Worm (Caenorhabditis elegans) whole organism, L1 larva: ENCODE data around the gene C36H8.1.

Experiments
- C04F5.9 ChIP-seq: sonication (generic microtip); optimal IDR thresholded peaks from 2 replicates; lab custom pipeline; 2016; ENCODE audit warnings: missing genetic modification characterization, missing compliant biosample characterization
- C16A3.4 ChIP-seq: fragments of 150-350 bp; optimal IDR thresholded peaks from 2 replicates; lab custom pipeline; 2014; ENCODE audit warnings: missing biosample characterization, missing genetic modification characterization
- F16B12.6 ChIP-seq: fragments of 150-350 bp; optimal IDR thresholded peaks from 2 replicates; lab custom pipeline; 2014; ENCODE audit warnings: missing biosample characterization, missing genetic modification characterization
- aha-1 ChIP-seq: fragments of 150-350 bp; optimal IDR thresholded peaks from 2 replicates; lab custom pipeline; 2014; ENCODE audit warnings: missing biosample characterization, missing genetic modification characterization
- aly-2 ChIP-seq: fragments of 150-350 bp; optimal IDR thresholded peaks from 2 replicates; lab custom pipeline; 2014; ENCODE audit warnings: missing biosample characterization, missing genetic modification characterization
- ama-1 ChIP-seq: fragments of 150-350 bp; optimal IDR thresholded peaks from 2 replicates; lab custom pipeline; 2014
- blmp-1 ChIP-seq: fragments of 150-350 bp; optimal IDR thresholded peaks from 2 replicates; lab custom pipeline; 2014; ENCODE audit warnings: missing biosample characterization, missing genetic modification characterization
- ceh-8 ChIP-seq: fragments of 200-800 bp; sonication (Bioruptor generic); optimal IDR thresholded peaks from 2 replicates; lab custom pipeline; 2018; ENCODE audit warnings: mild to moderate bottlenecking, missing genetic modification characterization, moderate library complexity, missing compliant biosample characterization
- ceh-88 ChIP-seq: fragments of 200-800 bp; sonication (Bioruptor generic); IDR thresholded peaks from 2 replicates; pipeline ENCODE4 v1.3.6; 2022; ENCODE audit warnings: missing genetic modification characterization, missing compliant biosample characterization
- dpl-1 ChIP-seq, 3 experiments: fragments of 150-350 bp in 2 of 3; sonication (generic microtip) in 1 of 3; optimal IDR thresholded peaks; 2 replicates each; lab custom pipeline; 2014 to 2017; ENCODE audit warnings: missing biosample characterization in 3 of 3, missing genetic modification characterization in 3 of 3, missing genetic modification reagents in 3 of 3
- egl-13 ChIP-seq: sonication (generic microtip); optimal IDR thresholded peaks from 2 replicates; lab custom pipeline; 2016; ENCODE audit warnings: missing genotype, missing genetic modification reagents, missing genetic modification characterization, missing compliant biosample characterization
- egl-27 ChIP-seq, 2 experiments: fragments of 150-350 bp in 1 of 2; sonication (generic microtip); optimal IDR thresholded peaks; 3 replicates each; lab custom pipeline; 2017 to 2018; ENCODE audit warnings: missing biosample characterization in 2 of 2, missing genetic modification characterization in 2 of 2, missing genetic modification reagents in 2 of 2
- elt-3 ChIP-seq, 6 experiments: fragments of 150-350 bp in 1 of 6; sonication (generic microtip); optimal IDR thresholded peaks; 2 replicates each; lab custom pipeline; 2017 to 2018; ENCODE audit warnings: missing biosample characterization in 6 of 6, missing genetic modification characterization in 6 of 6, inconsistent platforms in 1 of 6
- ets-5 ChIP-seq: fragments of 200-800 bp; sonication (Bioruptor generic); IDR thresholded peaks from 2 replicates; pipeline ENCODE4 v1.3.6; 2022; ENCODE audit warnings: missing genetic modification characterization, missing compliant biosample characterization
- fkh-4 ChIP-seq: sonication (generic microtip); optimal IDR thresholded peaks from 2 replicates; lab custom pipeline; 2016; ENCODE audit warnings: missing compliant biosample characterization, missing genetic modification characterization, borderline replicate concordance
- fos-1 ChIP-seq: fragments of 150-350 bp; optimal IDR thresholded peaks from 2 replicates; lab custom pipeline; 2014; ENCODE audit warnings: missing biosample characterization, missing genetic modification characterization
- hpl-2 ChIP-seq: fragments of 150-350 bp; optimal IDR thresholded peaks from 2 replicates; lab custom pipeline; 2014; ENCODE audit warnings: missing biosample characterization, missing genetic modification reagents, missing genetic modification characterization
- jun-1 ChIP-seq: fragments of 150-350 bp; optimal IDR thresholded peaks from 2 replicates; lab custom pipeline; 2014; ENCODE audit warnings: missing biosample characterization, missing genetic modification reagents, missing genetic modification characterization
- lin-13 ChIP-seq: fragments of 150-350 bp; optimal IDR thresholded peaks from 2 replicates; lab custom pipeline; 2014; ENCODE audit warnings: missing biosample characterization, missing genetic modification reagents, missing genetic modification characterization
- lin-14 ChIP-seq: fragments of 200-800 bp; sonication (Bioruptor generic); optimal IDR thresholded peaks from 2 replicates; lab custom pipeline; 2018; ENCODE audit warnings: mild to moderate bottlenecking, missing genetic modification characterization, moderate library complexity, missing compliant biosample characterization
- lin-39 ChIP-seq: fragments of 150-350 bp; optimal IDR thresholded peaks from 2 replicates; lab custom pipeline; 2014; ENCODE audit warnings: missing biosample characterization, missing genetic modification reagents, missing genetic modification characterization
- lir-3 ChIP-seq: sonication (generic microtip); optimal IDR thresholded peaks from 2 replicates; lab custom pipeline; 2016; ENCODE audit warnings: mild to moderate bottlenecking, missing genetic modification characterization, moderate library complexity, missing compliant biosample characterization; ENCODE audit not compliant: poor library complexity
- nhr-28 ChIP-seq: fragments of 150-350 bp; optimal IDR thresholded peaks from 2 replicates; lab custom pipeline; 2014; ENCODE audit warnings: missing biosample characterization, missing genetic modification characterization
- nhr-47 ChIP-seq: sonication (generic microtip); optimal IDR thresholded peaks from 2 replicates; lab custom pipeline; 2016; ENCODE audit warnings: mild to moderate bottlenecking, missing genetic modification characterization, moderate library complexity, missing compliant biosample characterization
- nhr-90 ChIP-seq: sonication (generic microtip); optimal IDR thresholded peaks from 2 replicates; lab custom pipeline; 2016; ENCODE audit warnings: mild to moderate bottlenecking, missing genetic modification characterization, missing compliant biosample characterization; ENCODE audit not compliant: poor library complexity
- pax-3 ChIP-seq: fragments of 200-800 bp; sonication (Bioruptor generic); optimal IDR thresholded peaks from 2 replicates; lab custom pipeline; 2018; ENCODE audit warnings: mild to moderate bottlenecking, missing genetic modification characterization, moderate library complexity, missing compliant biosample characterization
- rnt-1 ChIP-seq: sonication (generic microtip); optimal IDR thresholded peaks from 2 replicates; lab custom pipeline; 2016; ENCODE audit warnings: mild to moderate bottlenecking, missing genetic modification characterization, moderate library complexity, missing compliant biosample characterization
- snu-23 ChIP-seq: sonication (generic microtip); optimal IDR thresholded peaks from 2 replicates; lab custom pipeline; 2016; ENCODE audit warnings: missing genetic modification characterization, missing compliant biosample characterization
- sox-4 ChIP-seq: sonication (generic microtip); optimal IDR thresholded peaks from 2 replicates; lab custom pipeline; 2016; ENCODE audit warnings: missing genetic modification characterization, missing compliant biosample characterization
- sptf-1 ChIP-seq: fragments of 150-350 bp; optimal IDR thresholded peaks from 2 replicates; lab custom pipeline; 2014; ENCODE audit warnings: missing biosample characterization, missing genetic modification characterization
- sup-37 ChIP-seq: fragments of 200-800 bp; sonication (Bioruptor generic); optimal IDR thresholded peaks from 2 replicates; lab custom pipeline; 2018; ENCODE audit warnings: mild to moderate bottlenecking, missing genetic modification characterization, missing compliant biosample characterization
- unc-62 ChIP-seq: fragments of 150-350 bp; optimal IDR thresholded peaks from 2 replicates; lab custom pipeline; 2014; ENCODE audit warnings: missing biosample characterization, missing genetic modification reagents, missing genetic modification characterization
- vab-15 ChIP-seq: sonication (generic microtip); optimal IDR thresholded peaks from 2 replicates; lab custom pipeline; 2017; ENCODE audit warnings: missing genotype, mild to moderate bottlenecking, missing genetic modification characterization, missing compliant biosample characterization
- xbp-1 ChIP-seq: sonication (generic microtip); optimal IDR thresholded peaks from 2 replicates; lab custom pipeline; 2016; ENCODE audit warnings: missing genetic modification characterization, missing compliant biosample characterization

The C36H8.1 gene

DNA sequence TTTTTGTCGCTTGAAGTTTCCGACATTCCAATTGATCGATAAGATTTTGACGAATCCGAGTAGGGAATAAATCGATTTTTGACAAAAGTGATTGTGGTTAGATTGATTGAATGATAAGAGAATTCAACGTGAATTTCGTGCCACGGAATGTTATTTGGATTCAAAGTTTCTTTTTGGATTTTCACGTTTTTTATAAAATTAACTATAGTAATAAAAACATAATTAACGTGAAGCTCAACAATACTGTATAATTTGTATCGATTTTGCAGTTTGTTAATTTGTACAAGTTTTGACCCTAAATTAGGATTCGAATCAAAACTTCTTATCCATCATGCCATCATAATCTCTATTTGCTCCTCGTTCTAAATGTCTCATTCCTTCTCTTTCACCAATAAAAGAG, at the start of gene C36H8.1:
Gene C36H8.1 (minus strand): TSS at position 101 of the 400 bp plus-strand sequence.
- no peak for TF ChIP-seq egl-13 (tag; lab: Kevin White, UChicago)
- TF ChIP-seq nhr-47 (tag; lab: Kevin White, UChicago) = no peak
- no peak for TF ChIP-seq vab-15 (tag; lab: Kevin White, UChicago)
- TF ChIP-seq lin-14 (GFP tag; lab: Kevin White, UChicago) = no peak

DNA sequence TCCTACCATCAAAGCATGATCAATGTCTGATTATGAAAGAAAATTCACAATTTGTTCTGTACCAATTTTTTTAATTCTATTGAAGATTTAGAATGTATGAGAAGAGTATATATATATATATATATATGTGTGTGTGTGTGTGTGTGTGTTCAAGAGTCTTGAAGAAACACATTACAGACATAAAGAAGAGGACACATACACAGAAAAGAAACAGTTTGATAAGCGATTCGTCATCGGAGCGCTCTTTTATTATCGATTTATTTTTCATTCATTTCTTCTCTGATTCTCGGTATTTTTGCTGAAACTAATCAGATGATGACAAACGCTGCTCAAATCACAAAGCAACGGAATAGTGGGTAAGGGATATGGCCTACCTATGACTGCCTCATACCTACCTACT, 49.0 kb upstream of the C36H8.1 start, which contains the start of gene pin-2:
Gene pin-2 (plus strand): TSS at position 227 of the 400 bp plus-strand sequence.
- TF ChIP-seq nhr-47 (tag; lab: Kevin White, UChicago) = no peak
- no peak for TF ChIP-seq unc-62 (GFP tag; lab: Kevin White, UChicago)
- no peak for TF ChIP-seq ets-5 (GFP tag; lab: Robert Waterston, UW)
- no peak for TF ChIP-seq lir-3 (tag; lab: Kevin White, UChicago)
- TF ChIP-seq lin-14 (GFP tag; lab: Kevin White, UChicago) = no peak
- TF ChIP-seq aly-2 (tag; lab: Kevin White, UChicago) = no peak
- no peak for TF ChIP-seq dpl-1 (GFP tag; optimal IDR thresholded peaks at IDR 0.05; lab: Kevin White, UChicago)
- no peak for TF ChIP-seq nhr-90 (tag; lab: Kevin White, UChicago)
- no peak for TF ChIP-seq sptf-1 (tag; lab: Kevin White, UChicago)
- no peak for TF ChIP-seq elt-3 (tag; optimal IDR thresholded peaks at IDR 0.05; lab: Kevin White, UChicago)
- TF ChIP-seq fos-1 (tag; lab: Kevin White, UChicago) = no peak
- no peak for TF ChIP-seq ama-1
- TF ChIP-seq F16B12.6 (tag; lab: Kevin White, UChicago) = no peak
- TF ChIP-seq egl-13 (tag; lab: Kevin White, UChicago) = no peak
- TF ChIP-seq fkh-4 (tag; lab: Kevin White, UChicago) = no peak
- no peak for TF ChIP-seq aha-1

DNA sequence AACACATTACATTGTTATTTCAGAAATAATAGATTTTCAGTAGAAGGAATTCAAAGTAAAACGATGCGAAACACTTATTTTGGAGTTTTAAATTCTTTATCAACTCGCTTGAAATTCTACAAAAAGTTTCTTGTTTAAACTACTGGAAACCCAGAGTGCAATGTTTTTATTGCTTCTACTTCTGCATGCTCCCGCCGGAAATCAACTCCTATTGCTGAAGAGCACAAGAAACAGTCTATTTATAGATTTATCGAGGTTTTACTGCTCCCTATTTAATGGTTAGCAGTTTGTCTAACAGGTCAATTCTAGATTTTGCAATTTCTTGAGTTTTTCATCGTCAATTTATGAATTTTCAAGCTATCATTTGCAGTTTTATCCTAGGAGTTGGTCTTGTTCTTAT, 47.9 kb upstream of the C36H8.1 start, which contains the start of gene F07C6.6:
Gene F07C6.6 (plus strand): TSS at position 301 of the 400 bp plus-strand sequence.
- TF ChIP-seq ets-5 (GFP tag; lab: Robert Waterston, UW) (no peak), C04F5.9 (tag; lab: Kevin White, UChicago) (no peak), blmp-1 (tag; lab: Kevin White, UChicago) (no peak), sup-37 (GFP tag; lab: Kevin White, UChicago) (no peak)

DNA sequence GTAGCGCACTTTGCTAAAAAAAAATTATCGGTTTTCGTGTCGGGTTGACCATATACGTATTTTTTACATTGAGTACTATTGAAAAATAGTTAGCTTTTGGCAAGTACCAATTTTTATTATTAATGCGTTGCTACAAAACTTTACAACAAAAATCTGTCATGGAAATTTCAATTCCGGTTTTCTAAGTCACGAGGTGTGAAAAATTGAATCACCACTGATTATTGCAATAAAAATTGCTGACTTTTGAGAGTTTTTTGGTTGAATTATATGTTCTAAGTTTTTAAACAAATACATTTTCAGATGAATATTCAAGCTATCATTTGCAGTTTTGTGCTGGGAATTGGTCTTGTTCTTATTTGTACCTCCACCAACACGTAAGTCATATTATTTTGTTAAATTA, 46.3 kb upstream of the C36H8.1 start, which contains the start of gene F07C6.2:
Gene F07C6.2 (plus strand): TSS at position 301 of the 400 bp plus-strand sequence.
- no peak for TF ChIP-seq jun-1 (tag; lab: Kevin White, UChicago)
- TF ChIP-seq egl-27 (tag; optimal IDR thresholded peaks at IDR 0.05; lab: Kevin White, UChicago) = no peak
- TF ChIP-seq fkh-4 (tag; lab: Kevin White, UChicago) = no peak
- no peak for TF ChIP-seq lin-39
- no peak for TF ChIP-seq C16A3.4
- no peak for TF ChIP-seq hpl-2 (GFP tag; lab: Kevin White, UChicago)
- no peak for TF ChIP-seq rnt-1
- no peak for TF ChIP-seq pax-3 (tag; lab: Kevin White, UChicago)
- no peak for TF ChIP-seq nhr-47 (tag; lab: Kevin White, UChicago)
- TF ChIP-seq dpl-1 (GFP tag; optimal IDR thresholded peaks at IDR 0.05; lab: Kevin White, UChicago) = no peak
- no peak for TF ChIP-seq elt-3 (tag; optimal IDR thresholded peaks at IDR 0.05; lab: Kevin White, UChicago)
- no peak for TF ChIP-seq snu-23 (GFP tag; lab: Kevin White, UChicago)
- TF ChIP-seq sox-4 (tag; lab: Kevin White, UChicago) = no peak
- no peak for TF ChIP-seq lin-13 (GFP tag; lab: Kevin White, UChicago)
- no peak for TF ChIP-seq ets-5 (GFP tag; lab: Robert Waterston, UW)
- TF ChIP-seq ama-1 = no peak
- no peak for TF ChIP-seq xbp-1 (tag; lab: Kevin White, UChicago)
- no peak for TF ChIP-seq nhr-28 (tag; lab: Kevin White, UChicago)
- TF ChIP-seq ceh-88 (GFP tag; lab: Robert Waterston, UW) = no peak
- no peak for TF ChIP-seq ceh-8 (GFP tag; lab: Kevin White, UChicago)
- TF ChIP-seq, all 84 proteins: peak for 0
